Worm (Caenorhabditis elegans) whole organism, L4 larva: ENCODE measurements around the gene F46C5.6.

Source experiments
- F44E2.7 ChIP-seq: fragments of 200-800 bp; sonication (Bioruptor generic); IDR thresholded peaks from 2 replicates; pipeline ENCODE4 v2.1.2; 2022; ENCODE audit warnings: missing genetic modification characterization, missing compliant biosample characterization
- F49E8.2 ChIP-seq: sonication (generic microtip); optimal IDR thresholded peaks from 2 replicates; lab custom pipeline; 2016; ENCODE audit warnings: missing compliant biosample characterization, mild to moderate bottlenecking, missing genetic modification characterization, borderline replicate concordance
- R02D3.7 ChIP-seq: fragments of 150-350 bp; sonication (generic microtip); optimal IDR thresholded peaks from 3 replicates; lab custom pipeline; 2014; ENCODE audit warnings: missing biosample characterization, missing genetic modification characterization
- T26A8.4 ChIP-seq: fragments of 200-800 bp; sonication (Bioruptor generic); IDR thresholded peaks from 2 replicates; pipeline ENCODE4 v1.3.6; 2022; ENCODE audit warnings: missing genetic modification characterization, missing compliant biosample characterization
- Y105C5A.15 ChIP-seq: fragments of 200-800 bp; sonication (Bioruptor generic); IDR thresholded peaks from 2 replicates; pipeline ENCODE4 v1.3.6; 2022; ENCODE audit warnings: missing genetic modification characterization, missing compliant biosample characterization
- Y75B8A.6 ChIP-seq: fragments of 200-800 bp; sonication (Bioruptor generic); IDR thresholded peaks from 2 replicates; pipeline ENCODE4 v1.3.6; 2022; ENCODE audit warnings: missing genetic modification reagents, missing genetic modification characterization, missing compliant biosample characterization
- ZK337.2 ChIP-seq: fragments of 200-800 bp; sonication (Bioruptor generic); IDR thresholded peaks from 2 replicates; pipeline ENCODE4 v1.3.6; 2022; ENCODE audit warnings: missing genetic modification reagents, missing genetic modification characterization, missing compliant biosample characterization
- ZK546.5 ChIP-seq, 2 experiments: sonication (generic microtip); optimal IDR thresholded peaks; 2 replicates each; lab custom pipeline; 2017; ENCODE audit warnings: missing biosample characterization in 2 of 2, missing genetic modification characterization in 2 of 2
- aly-2 ChIP-seq: sonication (generic microtip); optimal IDR thresholded peaks from 2 replicates; lab custom pipeline; 2018; ENCODE audit warnings: missing biosample characterization, missing genetic modification characterization
- ama-1 ChIP-seq: fragments of 150-350 bp; optimal IDR thresholded peaks from 2 replicates; lab custom pipeline; 2014; ENCODE audit warnings: inconsistent platforms, mixed read lengths
- ctbp-1 ChIP-seq: fragments of 200-800 bp; sonication (Bioruptor generic); IDR thresholded peaks from 2 replicates; pipeline ENCODE4 v1.3.6; 2022; ENCODE audit warnings: missing genetic modification reagents, missing genetic modification characterization, missing compliant biosample characterization
- daf-16 ChIP-seq, 3 experiments: sonication (generic microtip); optimal IDR thresholded peaks; 2 replicates each; lab custom pipeline; 2016 to 2017; ENCODE audit warnings: missing genetic modification characterization in 3 of 3, missing genetic modification reagents in 3 of 3, mild to moderate bottlenecking in 2 of 3, missing compliant biosample characterization in 2 of 3, missing biosample characterization in 1 of 3, moderate library complexity in 1 of 3
- daf-8 ChIP-seq: fragments of 200-800 bp; sonication (Bioruptor generic); IDR thresholded peaks from 2 replicates; pipeline ENCODE4 v1.3.6; 2022; ENCODE audit warnings: missing genetic modification characterization, missing compliant biosample characterization
- dmd-6 ChIP-seq: fragments of 200-800 bp; sonication (Bioruptor generic); IDR thresholded peaks from 2 replicates; pipeline ENCODE4 v1.3.6; 2022; ENCODE audit warnings: missing genetic modification reagents, missing genetic modification characterization, missing compliant biosample characterization
- dve-1 ChIP-seq: sonication (generic microtip); optimal IDR thresholded peaks from 2 replicates; lab custom pipeline; 2017; ENCODE audit warnings: antibody characterized with exemption, mild to moderate bottlenecking, missing genetic modification characterization, missing compliant biosample characterization; ENCODE audit not compliant: insufficient read depth
- egl-27 ChIP-seq: sonication (generic microtip); optimal IDR thresholded peaks from 3 replicates; lab custom pipeline; 2017; ENCODE audit warnings: missing biosample characterization, missing genetic modification reagents, missing genetic modification characterization
- fos-1 ChIP-seq: fragments of 150-350 bp; optimal IDR thresholded peaks from 2 replicates; lab custom pipeline; 2014; ENCODE audit warnings: missing biosample characterization, missing genetic modification characterization
- gei-8 ChIP-seq: fragments of 200-800 bp; sonication (Bioruptor generic); optimal IDR thresholded peaks from 2 replicates; lab custom pipeline; 2018; ENCODE audit warnings: mild to moderate bottlenecking, missing genetic modification characterization, missing compliant biosample characterization
- hlh-11 ChIP-seq: fragments of 200-800 bp; sonication (Bioruptor generic); optimal IDR thresholded peaks from 2 replicates; lab custom pipeline; 2018; ENCODE audit warnings: mild to moderate bottlenecking, missing genetic modification characterization, missing compliant biosample characterization
- lin-1 ChIP-seq: fragments of 200-800 bp; sonication (Bioruptor generic); IDR thresholded peaks from 2 replicates; pipeline ENCODE4 v1.3.6; 2022; ENCODE audit warnings: missing genetic modification reagents, missing genetic modification characterization, missing compliant biosample characterization
- lin-29 ChIP-seq: fragments of 200-800 bp; sonication (Bioruptor generic); IDR thresholded peaks from 2 replicates; pipeline ENCODE4 v1.3.6; 2022; ENCODE audit warnings: missing genetic modification reagents, missing genetic modification characterization, missing compliant biosample characterization
- lin-39 ChIP-seq: fragments of 150-350 bp; optimal IDR thresholded peaks from 2 replicates; lab custom pipeline; 2014; ENCODE audit warnings: missing biosample characterization, missing genetic modification reagents, missing genetic modification characterization
- lir-3 ChIP-seq: sonication (generic microtip); optimal IDR thresholded peaks from 2 replicates; lab custom pipeline; 2016; ENCODE audit warnings: mild to moderate bottlenecking, missing genetic modification characterization, missing compliant biosample characterization
- mdl-1 ChIP-seq, 2 experiments: fragments of 150-350 bp in 1 of 2; sonication (generic microtip) in 1 of 2; optimal IDR thresholded peaks; 2 replicates each; lab custom pipeline; 2014 to 2017; ENCODE audit warnings: missing biosample characterization in 2 of 2, missing genetic modification characterization in 2 of 2
- mep-1 ChIP-seq: fragments of 150-350 bp; sonication (generic microtip); optimal IDR thresholded peaks from 3 replicates; lab custom pipeline; 2014; ENCODE audit warnings: missing biosample characterization, missing genetic modification characterization
- mes-2 ChIP-seq: sonication (generic microtip); optimal IDR thresholded peaks from 2 replicates; lab custom pipeline; 2016; ENCODE audit warnings: missing genotype, mild to moderate bottlenecking, missing genetic modification characterization, missing compliant biosample characterization; ENCODE audit not compliant: poor library complexity, severe bottlenecking
- mxl-2 ChIP-seq: fragments of 200-800 bp; sonication (Bioruptor generic); conservative IDR thresholded peaks from 2 replicates; pipeline ENCODE4 v1.3.6; 2022; ENCODE audit warnings: missing genetic modification reagents, missing genetic modification characterization, missing compliant biosample characterization
- mxl-3 ChIP-seq: fragments of 200-800 bp; sonication (Bioruptor generic); optimal IDR thresholded peaks from 2 replicates; lab custom pipeline; 2018; ENCODE audit warnings: mild to moderate bottlenecking, missing genetic modification characterization, missing compliant biosample characterization
- nhr-11 ChIP-seq: fragments of 150-350 bp; optimal IDR thresholded peaks from 2 replicates; lab custom pipeline; 2014; ENCODE audit warnings: missing biosample characterization, missing genetic modification characterization
- nhr-28 ChIP-seq: fragments of 150-350 bp; optimal IDR thresholded peaks from 2 replicates; lab custom pipeline; 2014; ENCODE audit warnings: missing biosample characterization, missing genetic modification characterization
- nhr-42 ChIP-seq: fragments of 200-800 bp; sonication (Bioruptor generic); IDR thresholded peaks from 2 replicates; pipeline ENCODE4 v1.3.6; 2022; ENCODE audit warnings: missing genetic modification characterization, missing compliant biosample characterization
- nhr-48 ChIP-seq: sonication (generic microtip); optimal IDR thresholded peaks from 2 replicates; lab custom pipeline; 2016; ENCODE audit warnings: mild to moderate bottlenecking, missing genetic modification characterization, missing compliant biosample characterization
- pqm-1 ChIP-seq: sonication (generic microtip); optimal IDR thresholded peaks from 2 replicates; lab custom pipeline; 2017; ENCODE audit warnings: missing biosample characterization, missing genetic modification characterization
- saeg-2 ChIP-seq: fragments of 200-800 bp; sonication (Bioruptor generic); IDR thresholded peaks from 2 replicates; pipeline ENCODE4 v1.3.6; 2022; ENCODE audit warnings: missing genetic modification reagents, missing genetic modification characterization, missing compliant biosample characterization
- snpc-4 ChIP-seq: fragments of 150-350 bp; optimal IDR thresholded peaks from 2 replicates; lab custom pipeline; 2014; ENCODE audit warnings: missing biosample characterization, missing genetic modification characterization
- unc-39 ChIP-seq: sonication (generic microtip); optimal IDR thresholded peaks from 2 replicates; lab custom pipeline; 2017; ENCODE audit warnings: missing biosample characterization, missing genetic modification characterization
- unc-62 ChIP-seq, 3 experiments: fragments of 150-350 bp in 1 of 3; sonication (generic microtip); optimal IDR thresholded peaks in 2 of 3; peaks in 1 of 3; 1 replicate in 1 of 3; 2 replicates in 2 of 3; lab custom pipeline; 2014 to 2017; ENCODE audit warnings: missing biosample characterization in 3 of 3, missing genetic modification characterization in 3 of 3, missing genetic modification reagents in 3 of 3, missing genotype in 1 of 3
- vab-7 ChIP-seq: fragments of 200-800 bp; sonication (Bioruptor generic); IDR thresholded peaks from 2 replicates; pipeline ENCODE4 v1.3.6; 2022; ENCODE audit warnings: missing genetic modification reagents, missing genetic modification characterization, missing compliant biosample characterization
- zag-1 ChIP-seq: fragments of 150-350 bp; optimal IDR thresholded peaks from 2 replicates; lab custom pipeline; 2014; ENCODE audit warnings: missing biosample characterization, missing genetic modification characterization
- zfp-3 ChIP-seq: fragments of 200-800 bp; sonication (Bioruptor generic); conservative IDR thresholded peaks from 2 replicates; pipeline ENCODE4 v1.3.6; 2022; ENCODE audit warnings: missing genetic modification reagents, missing genetic modification characterization, missing compliant biosample characterization
- zip-11 ChIP-seq: fragments of 200-800 bp; sonication (Bioruptor generic); IDR thresholded peaks from 2 replicates; pipeline ENCODE4 v1.3.6; 2022; ENCODE audit warnings: missing genetic modification characterization, missing compliant biosample characterization
- ztf-7 ChIP-seq: fragments of 150-350 bp; optimal IDR thresholded peaks from 2 replicates; lab custom pipeline; 2014; ENCODE audit warnings: missing biosample characterization, missing genetic modification characterization

The F46C5.6 gene

ce11 chrII:8844465-8845126 is at the start of gene F46C5.6:
F46C5.6 (minus strand) TSS chrII:8844515.
- TF ChIP-seq ama-1 (lab: Kevin White, UChicago) (no peak), snpc-4 (tag; lab: Kevin White, UChicago) (no peak), mdl-1 (tag; optimal IDR thresholded peaks at IDR 0.05; lab: Kevin White, UChicago) (no peak), dmd-6 (GFP tag; lab: Robert Waterston, UW) (no peak), lin-29 (GFP tag; lab: Robert Waterston, UW) (no peak), unc-39 (tag; lab: Kevin White, UChicago) (no peak), daf-8 (GFP tag; lab: Robert Waterston, UW) (no peak), nhr-11 (tag; lab: Kevin White, UChicago) (peak; percentile 37), lin-39 (no peak), hlh-11 (tag; lab: Kevin White, UChicago) (peak; percentile 52), daf-16 (GFP tag; optimal IDR thresholded peaks at IDR 0.05; lab: Kevin White, UChicago) (peak in 1 of 2 experiments; percentile 41), daf-16 (tag; optimal IDR thresholded peaks at IDR 0.05; lab: Kevin White, UChicago) (no peak), gei-8 (GFP tag; lab: Kevin White, UChicago) (no peak), saeg-2 (GFP tag; lab: Robert Waterston, UW) (no peak), vab-7 (no peak), ztf-7 (tag; lab: Kevin White, UChicago) (no peak), mes-2 (no peak), mxl-2 (GFP tag; lab: Robert Waterston, UW) (no peak), F44E2.7 (GFP tag; lab: Robert Waterston, UW) (no peak), ctbp-1 (GFP tag; lab: Robert Waterston, UW) (no peak), unc-62 (GFP tag; optimal IDR thresholded peaks at IDR 0.05 in 1 of 2; lab: Kevin White, UChicago) (peak in 1 of 2 experiments; percentile 52), unc-62 (tag; optimal IDR thresholded peaks at IDR 0.05; lab: Kevin White, UChicago) (no peak), nhr-48 (tag; lab: Kevin White, UChicago) (no peak), zag-1 (tag; lab: Kevin White, UChicago) (no peak), aly-2 (no peak)

ce11 chrII:8891606-8892005 is 47.3 kb upstream of the F46C5.6 start:
- no peak for TF ChIP-seq nhr-42 (GFP tag; lab: Robert Waterston, UW)
- no peak for TF ChIP-seq R02D3.7 (tag; lab: Kevin White, UChicago)
- no peak for TF ChIP-seq nhr-11 (tag; lab: Kevin White, UChicago)
- TF ChIP-seq T26A8.4 (GFP tag; lab: Robert Waterston, UW) = no peak
- no peak for TF ChIP-seq snpc-4 (tag; lab: Kevin White, UChicago)
- TF ChIP-seq mep-1 = no peak
- no peak for TF ChIP-seq daf-16 (GFP tag; optimal IDR thresholded peaks at IDR 0.05; lab: Kevin White, UChicago)
- TF ChIP-seq daf-16 (tag; optimal IDR thresholded peaks at IDR 0.05; lab: Kevin White, UChicago) = peak; percentile 17
- TF ChIP-seq ZK337.2 (GFP tag; lab: Robert Waterston, UW) = no peak
- TF ChIP-seq lir-3 (tag; lab: Kevin White, UChicago) = no peak
- peak; percentile 8 for TF ChIP-seq mxl-3
- TF ChIP-seq nhr-48 (tag; lab: Kevin White, UChicago) = no peak
- no peak for TF ChIP-seq lin-29 (GFP tag; lab: Robert Waterston, UW)
- no peak for TF ChIP-seq ama-1 (lab: Kevin White, UChicago)
- TF ChIP-seq Y105C5A.15 = no peak
- TF ChIP-seq fos-1 = no peak
- TF ChIP-seq dmd-6 (GFP tag; lab: Robert Waterston, UW) = peak; percentile 24; the same call in 1 of the 2 replicates
- peak; percentile 34 for TF ChIP-seq hlh-11 (tag; lab: Kevin White, UChicago)
- TF ChIP-seq zip-11 (GFP tag; lab: Robert Waterston, UW) = no peak
- no peak for TF ChIP-seq egl-27 (tag; lab: Kevin White, UChicago)
- no peak for TF ChIP-seq Y75B8A.6 (GFP tag; lab: Robert Waterston, UW)
- TF ChIP-seq pqm-1 = no peak
- no peak for TF ChIP-seq nhr-28 (tag; lab: Kevin White, UChicago)
- no peak for TF ChIP-seq F49E8.2
- TF ChIP-seq lin-1 = no peak
- TF ChIP-seq zfp-3 = no peak
- no peak for TF ChIP-seq ZK546.5 (tag; optimal IDR thresholded peaks at IDR 0.05; lab: Kevin White, UChicago)
- TF ChIP-seq lin-39 = no peak
- no peak for TF ChIP-seq dve-1
